Fruit fly (Drosophila melanogaster) whole organism, embryonic: ENCODE results near the gene Cys.
A peak's percentile ranks its signal among the peaks of the same experiment; 100 is the strongest.

Source experiments
- ATbp ChIP-seq: fragments of 200-800 bp; sonication (Bioruptor generic); optimal IDR thresholded peaks from 2 replicates; lab custom pipeline; 2017; ENCODE audit warnings: missing biosample characterization, mild to moderate bottlenecking, missing genetic modification characterization, missing genetic modification reagents
- Atf3 ChIP-seq: fragments of 200-800 bp; sonication (Bioruptor generic); optimal IDR thresholded peaks from 3 replicates; lab custom pipeline; 2016; ENCODE audit warnings: missing biosample characterization, missing genetic modification characterization
- Atf6 ChIP-seq: fragments of 200-800 bp; sonication (Bioruptor generic); IDR thresholded peaks from 2 replicates; pipeline ENCODE4 v1.3.6; 2022; ENCODE audit warnings: missing biosample characterization, missing genetic modification characterization
- B-H2 ChIP-seq: fragments of 200-800 bp; sonication (Bioruptor generic); optimal IDR thresholded peaks from 2 replicates; lab custom pipeline; 2018; ENCODE audit warnings: missing biosample characterization, mild to moderate bottlenecking, missing genetic modification characterization
- CG1024 ChIP-seq: fragments of 200-800 bp; sonication (Bioruptor generic); IDR thresholded peaks from 2 replicates; pipeline ENCODE4 v1.3.6; 2022; ENCODE audit warnings: missing biosample characterization, missing genetic modification characterization
- CG11696 ChIP-seq: fragments of 200-800 bp; sonication (Bioruptor generic); IDR thresholded peaks from 2 replicates; pipeline ENCODE4 v1.3.6; 2022; ENCODE audit warnings: missing biosample characterization, missing genetic modification characterization
- CG12236 ChIP-seq: fragments of 200-800 bp; sonication (Bioruptor generic); optimal IDR thresholded peaks from 2 replicates; lab custom pipeline; 2016; ENCODE audit warnings: missing biosample characterization, missing genetic modification characterization
- CG14710 ChIP-seq: fragments of 200-800 bp; sonication (Bioruptor generic); optimal IDR thresholded peaks from 3 replicates; lab custom pipeline; 2019; ENCODE audit warnings: missing biosample characterization, mild to moderate bottlenecking, missing genetic modification characterization, moderate library complexity
- CG15011 ChIP-seq: fragments of 200-800 bp; sonication (Bioruptor generic); optimal IDR thresholded peaks from 3 replicates; lab custom pipeline; 2018; ENCODE audit warnings: missing biosample characterization, mild to moderate bottlenecking, missing genetic modification characterization
- CG15073 ChIP-seq: fragments of 200-800 bp; sonication (Bioruptor generic); optimal IDR thresholded peaks from 2 replicates; lab custom pipeline; 2016; ENCODE audit warnings: missing biosample characterization, missing genetic modification characterization
- CG15601 ChIP-seq: fragments of 200-800 bp; sonication (Bioruptor generic); optimal IDR thresholded peaks from 3 replicates; lab custom pipeline; 2019; ENCODE audit warnings: missing biosample characterization, mild to moderate bottlenecking, missing genetic modification characterization, moderate library complexity
- CG18011 ChIP-seq: fragments of 200-800 bp; sonication (Bioruptor generic); optimal IDR thresholded peaks from 2 replicates; lab custom pipeline; 2017; ENCODE audit warnings: missing biosample characterization, missing genetic modification characterization, mild to moderate bottlenecking, moderate library complexity, missing genotype
- CG1832 ChIP-seq: fragments of 200-800 bp; sonication (Bioruptor generic); optimal IDR thresholded peaks from 2 replicates; lab custom pipeline; 2017; ENCODE audit warnings: missing biosample characterization, mild to moderate bottlenecking, missing genetic modification characterization, inconsistent platforms
- CG2889 ChIP-seq: fragments of 200-800 bp; sonication (Bioruptor generic); IDR thresholded peaks from 3 replicates; pipeline ENCODE4 v1.3.6; 2022; ENCODE audit warnings: missing biosample characterization, missing genetic modification characterization
- CG34224 ChIP-seq: fragments of 200-800 bp; sonication (Bioruptor generic); IDR thresholded peaks from 3 replicates; pipeline ENCODE4 v1.3.6; 2022; ENCODE audit warnings: missing biosample characterization, missing genetic modification characterization; ENCODE audit not compliant: partially characterized antibody
- CG6254 ChIP-seq: fragments of 200-800 bp; sonication (Bioruptor generic); optimal IDR thresholded peaks from 3 replicates; lab custom pipeline; 2017; ENCODE audit warnings: mild to moderate bottlenecking, missing biosample characterization, missing genetic modification reagents, missing genetic modification characterization
- CG6765 ChIP-seq: fragments of 200-800 bp; sonication (Bioruptor generic); optimal IDR thresholded peaks from 3 replicates; lab custom pipeline; 2017; ENCODE audit warnings: missing biosample characterization, mild to moderate bottlenecking, missing genetic modification characterization
- CG8765 ChIP-seq: fragments of 200-800 bp; sonication (Bioruptor generic); IDR thresholded peaks from 2 replicates; pipeline ENCODE4 v1.3.6; 2022; ENCODE audit warnings: missing biosample characterization, missing genetic modification characterization
- CG9609 ChIP-seq: fragments of 200-800 bp; sonication (Bioruptor generic); optimal IDR thresholded peaks from 3 replicates; lab custom pipeline; 2016; ENCODE audit warnings: missing biosample characterization, missing genetic modification characterization
- CG9727 ChIP-seq: fragments of 200-800 bp; sonication (Bioruptor generic); optimal IDR thresholded peaks from 3 replicates; lab custom pipeline; 2017; ENCODE audit warnings: missing biosample characterization, mild to moderate bottlenecking, missing genetic modification characterization
- Camta ChIP-seq: fragments of 200-800 bp; sonication (Bioruptor generic); optimal IDR thresholded peaks from 2 replicates; lab custom pipeline; 2016; ENCODE audit warnings: missing biosample characterization, missing genetic modification characterization
- Deaf1 ChIP-seq: fragments of 200-800 bp; optimal IDR thresholded peaks from 3 replicates; lab custom pipeline; 2019; ENCODE audit warnings: missing biosample characterization, mild to moderate bottlenecking, missing genetic modification characterization, moderate library complexity
- Dfd ChIP-seq, 2 experiments: fragments of >200 bp; optimal IDR thresholded peaks; 2 replicates each; lab custom pipeline; 2017; ENCODE audit warnings: missing biosample characterization in 2 of 2, missing genetic modification characterization in 2 of 2
- Doc2 ChIP-seq: fragments of 200-800 bp; sonication (Bioruptor generic); IDR thresholded peaks from 2 replicates; pipeline ENCODE4 v1.3.6; 2022; ENCODE audit warnings: missing biosample characterization, missing genetic modification characterization
- Doc3 ChIP-seq: fragments of 200-800 bp; sonication (Bioruptor generic); IDR thresholded peaks from 3 replicates; pipeline ENCODE4 v1.3.6; 2022; ENCODE audit warnings: missing biosample characterization, missing genetic modification characterization; ENCODE audit not compliant: partially characterized antibody
- HLH4C ChIP-seq: fragments of 200-800 bp; sonication (Bioruptor generic); IDR thresholded peaks from 3 replicates; pipeline ENCODE4 v1.3.6; 2022; ENCODE audit warnings: missing biosample characterization, missing genetic modification characterization; ENCODE audit not compliant: partially characterized antibody
- HLH54F ChIP-seq: fragments of 200-800 bp; sonication (Bioruptor generic); optimal IDR thresholded peaks from 3 replicates; lab custom pipeline; 2016; ENCODE audit warnings: missing biosample characterization, missing genetic modification characterization
- Hey ChIP-seq: fragments of 200-800 bp; sonication (Bioruptor generic); optimal IDR thresholded peaks from 3 replicates; lab custom pipeline; 2018; ENCODE audit warnings: missing biosample characterization, mild to moderate bottlenecking, missing genetic modification characterization
- Taf1 ChIP-seq: fragments of 200-800 bp; sonication (Bioruptor generic); IDR thresholded peaks from 2 replicates; pipeline ENCODE4 v1.3.6; 2022; ENCODE audit warnings: missing biosample characterization, missing genetic modification characterization
- abd-A ChIP-seq: fragments of 200-800 bp; sonication (Bioruptor generic); optimal IDR thresholded peaks from 3 replicates; lab custom pipeline; 2019; ENCODE audit warnings: missing biosample characterization, mild to moderate bottlenecking, missing genetic modification characterization, moderate library complexity
- aop ChIP-seq: fragments of 200-800 bp; sonication (Bioruptor generic); IDR thresholded peaks from 2 replicates; pipeline ENCODE4 v1.3.6; 2022; ENCODE audit warnings: missing biosample characterization, missing genetic modification characterization
- ap ChIP-seq: fragments of 200-800 bp; sonication (Bioruptor generic); IDR thresholded peaks from 2 replicates; pipeline ENCODE4 v1.3.6; 2022; ENCODE audit warnings: missing biosample characterization, missing genetic modification characterization
- az2 ChIP-seq: fragments of 200-800 bp; sonication (Bioruptor generic); optimal IDR thresholded peaks from 3 replicates; lab custom pipeline; 2016; ENCODE audit warnings: missing biosample characterization, missing genetic modification characterization
- bsh ChIP-seq, 2 experiments: fragments of 200-800 bp; sonication (Bioruptor generic); optimal IDR thresholded peaks; 2 replicates each; lab custom pipeline; 2017 to 2018; ENCODE audit warnings: mild to moderate bottlenecking in 2 of 2, missing biosample characterization in 2 of 2, missing genetic modification characterization in 2 of 2, moderate library complexity in 1 of 2
- emc ChIP-seq: fragments of 200-800 bp; sonication (Bioruptor generic); optimal IDR thresholded peaks from 2 replicates; lab custom pipeline; 2016; ENCODE audit warnings: missing biosample characterization, missing genetic modification characterization
- ems ChIP-seq: fragments of 200-800 bp; sonication (Bioruptor generic); optimal IDR thresholded peaks from 3 replicates; lab custom pipeline; 2016; ENCODE audit warnings: missing biosample characterization, missing genetic modification characterization
- gcm ChIP-seq: fragments of 200-800 bp; sonication (Bioruptor generic); optimal IDR thresholded peaks from 2 replicates; lab custom pipeline; 2019; ENCODE audit warnings: missing biosample characterization, mild to moderate bottlenecking, missing genetic modification characterization, moderate library complexity
- h ChIP-seq: fragments of >200 bp; optimal IDR thresholded peaks from 2 replicates; lab custom pipeline; 2017
- luna ChIP-seq: fragments of 200-800 bp; sonication (Bioruptor generic); optimal IDR thresholded peaks from 2 replicates; lab custom pipeline; 2016; ENCODE audit warnings: missing biosample characterization, missing genetic modification characterization
- org-1 ChIP-seq: fragments of 200-800 bp; sonication (Bioruptor generic); optimal IDR thresholded peaks from 2 replicates; lab custom pipeline; 2017; ENCODE audit warnings: missing biosample characterization, missing genetic modification characterization
- pnt ChIP-seq: fragments of 200-800 bp; sonication (Bioruptor generic); optimal IDR thresholded peaks from 3 replicates; lab custom pipeline; 2016; ENCODE audit warnings: missing biosample characterization, missing genetic modification characterization
- ranshi ChIP-seq: fragments of 200-800 bp; sonication (Bioruptor generic); IDR thresholded peaks from 2 replicates; pipeline ENCODE4 v1.3.6; 2022; ENCODE audit warnings: missing biosample characterization, missing genetic modification characterization
- sc ChIP-seq, 3 experiments: fragments of >200 bp in 2 of 3; fragments of 200-800 bp in 1 of 3; sonication (Bioruptor generic) in 1 of 3; optimal IDR thresholded peaks; 2 replicates in 2 of 3; 3 replicates in 1 of 3; lab custom pipeline; 2017; ENCODE audit warnings: mild to moderate bottlenecking in 1 of 3, missing biosample characterization in 1 of 3, missing genetic modification characterization in 1 of 3, missing genetic modification reagents in 1 of 3
- slou ChIP-seq: fragments of 200-800 bp; sonication (Bioruptor generic); optimal IDR thresholded peaks from 3 replicates; lab custom pipeline; 2016; ENCODE audit warnings: missing biosample characterization, missing genetic modification characterization
- sr ChIP-seq: fragments of 200-800 bp; sonication (Bioruptor generic); IDR thresholded peaks from 3 replicates; pipeline ENCODE4 v1.3.6; 2022; ENCODE audit warnings: missing biosample characterization, missing genetic modification characterization
- ttk ChIP-seq: fragments of 200-800 bp; sonication (Bioruptor generic); IDR thresholded peaks from 2 replicates; pipeline ENCODE4 v2.1.2; 2022; ENCODE audit warnings: missing biosample characterization, missing genetic modification characterization
- unc-4 ChIP-seq: fragments of 200-800 bp; sonication (Bioruptor generic); IDR thresholded peaks from 2 replicates; pipeline ENCODE4 v1.3.6; 2022; ENCODE audit warnings: missing biosample characterization, missing genetic modification characterization; ENCODE audit not compliant: partially characterized antibody
- vfl ChIP-seq: fragments of 200-800 bp; sonication (Bioruptor generic); optimal IDR thresholded peaks from 2 replicates; lab custom pipeline; 2016; ENCODE audit warnings: missing biosample characterization, missing genetic modification characterization
- zen ChIP-seq: fragments of 200-800 bp; sonication (Bioruptor generic); optimal IDR thresholded peaks from 3 replicates; lab custom pipeline; 2018; ENCODE audit warnings: missing biosample characterization, mild to moderate bottlenecking, missing genetic modification characterization, moderate library complexity
- zfh1 ChIP-seq: fragments of 200-800 bp; sonication (Bioruptor generic); IDR thresholded peaks from 3 replicates; pipeline ENCODE4 v1.3.6; 2022; ENCODE audit warnings: missing biosample characterization, missing genetic modification characterization

The Cys gene

DNA sequence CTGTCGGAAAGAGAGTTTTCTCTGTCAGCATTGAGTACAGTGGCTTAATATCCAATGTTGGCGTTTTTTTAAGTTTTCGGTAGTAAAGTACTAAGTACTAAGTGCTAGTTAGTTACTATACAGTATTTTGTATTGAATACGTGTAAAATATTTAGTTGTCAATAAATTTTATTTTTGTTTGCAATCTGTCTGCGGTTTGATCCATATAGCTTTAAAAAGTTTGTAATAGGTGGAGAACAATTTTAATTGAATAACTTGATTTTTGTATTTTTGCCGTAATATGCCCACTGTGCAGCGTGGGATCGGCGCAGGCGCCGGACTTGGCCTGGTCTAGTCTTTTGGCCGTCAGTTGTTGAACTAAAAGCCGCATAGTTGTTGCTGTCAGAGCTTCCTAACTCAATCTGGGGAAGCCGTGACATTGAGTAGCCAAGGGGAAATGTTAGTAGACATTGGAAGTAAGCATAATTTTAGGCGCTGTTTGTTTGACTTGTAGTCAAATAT lies 11.0 kb downstream of the Cys start (continued):
- TF ChIP-seq Hey (tag; lab: Kevin White, UChicago) (peak; percentile 30), CG8765 (peak; percentile 52; the same call in 1 of the 2 replicates), slou (GFP tag; lab: Kevin White, UChicago) (peak; percentile 77), bsh (GFP tag; optimal IDR thresholded peaks at IDR 0.05; lab: Kevin White, UChicago) (peak in 1 of 2 experiments; percentile 85), CG9727 (GFP tag; lab: Kevin White, UChicago) (peak; percentile 91), CG15011 (GFP tag; lab: Kevin White, UChicago) (peak; percentile 92), Dfd (GFP tag; optimal IDR thresholded peaks at IDR 0.05; lab: Kevin White, UChicago) (no peak), unc-4 (GFP tag; lab: Robert Waterston, UW) (no peak), CG1024 (peak; percentile 46; the same call in 1 of the 2 replicates), CG34224 (GFP tag; lab: Robert Waterston, UW) (no peak), CG12236 (GFP tag; lab: Kevin White, UChicago) (peak; percentile 82), az2 (GFP tag; lab: Kevin White, UChicago) (peak; percentile 84), CG14710 (peak; percentile 79), h (lab: Kevin White, UChicago) (no peak), pnt (GFP tag; lab: Kevin White, UChicago) (peak; percentile 84), luna (peak; percentile 78), Taf1 (GFP tag; lab: Robert Waterston, UW) (peak; percentile 68), sr (GFP tag; lab: Robert Waterston, UW) (no peak; the same call in 2 of the 3 replicates), ttk (GFP tag; lab: Robert Waterston, UW) (peak; percentile 85; the same call in 1 of the 2 replicates), Doc2 (GFP tag; lab: Robert Waterston, UW) (peak; percentile 64; the same call in 1 of the 2 replicates), CG6765 (peak; percentile 88), CG15073 (GFP tag; lab: Kevin White, UChicago) (no peak), CG11696 (GFP tag; lab: Robert Waterston, UW) (no peak; the same call in 1 of the 2 replicates), Deaf1 (peak; percentile 73), zen (no peak), aop (0 out of 2 replicates have a peak, but pooled peaks have one; percentile 33), CG1832 (GFP tag; lab: Kevin White, UChicago) (no peak), CG18011 (peak; percentile 79), HLH54F (GFP tag; lab: Kevin White, UChicago) (peak; percentile 89), sc (optimal IDR thresholded peaks at IDR 0.05; lab: Kevin White, UChicago) (no peak), sc (GFP tag; optimal IDR thresholded peaks at IDR 0.05; lab: Kevin White, UChicago) (peak; percentile 84), emc (GFP tag; lab: Kevin White, UChicago) (peak; percentile 60), Doc3 (GFP tag; lab: Robert Waterston, UW) (no peak), ems (GFP tag; lab: Kevin White, UChicago) (peak; percentile 93), ranshi (GFP tag; lab: Robert Waterston, UW) (peak; percentile 82), HLH4C (peak; percentile 42; the same call in 1 of the 3 replicates), B-H2 (GFP tag; lab: Kevin White, UChicago) (peak; percentile 91), vfl (GFP tag; lab: Kevin White, UChicago) (peak; percentile 90), CG6254 (GFP tag; lab: Kevin White, UChicago) (peak; percentile 85), Atf3 (peak; percentile 69), Atf6 (GFP tag; lab: Robert Waterston, UW) (peak; percentile 92), zfh1 (GFP tag; lab: Robert Waterston, UW) (peak; percentile 80), ATbp (GFP tag; lab: Kevin White, UChicago) (peak; percentile 95), CG15601 (peak; percentile 81), CG9609 (peak; percentile 87), abd-A (tag; lab: Kevin White, UChicago) (peak; percentile 80), CG2889 (GFP tag; lab: Robert Waterston, UW) (0 out of 3 replicates have a peak, but pooled peaks have one; percentile 18), org-1 (GFP tag; lab: Kevin White, UChicago) (peak; percentile 93), Camta (peak; percentile 91), ap (peak; percentile 66; the same call in 1 of the 2 replicates), gcm (GFP tag; lab: Kevin White, UChicago) (peak; percentile 91)
